Worm (Caenorhabditis elegans) whole organism, mixed stage, embryonic: Measurements from ENCODE around the gene vha-7.
A peak's percentile ranks its signal among the peaks of the same experiment; 100 is the strongest.

Experiments used
- ceh-39 ChIP-seq: fragments of 150-350 bp; optimal IDR thresholded peaks from 2 replicates; lab custom pipeline; 2014; ENCODE audit warnings: missing biosample characterization, missing genetic modification characterization
- ceh-83 ChIP-seq: fragments of 200-800 bp; sonication (Bioruptor generic); optimal IDR thresholded peaks from 2 replicates; lab custom pipeline; 2018; ENCODE audit warnings: mild to moderate bottlenecking, missing genetic modification characterization, missing compliant biosample characterization
- elt-1 ChIP-seq: sonication (generic microtip); optimal IDR thresholded peaks from 2 replicates; lab custom pipeline; 2017; ENCODE audit warnings: missing genetic modification characterization, mild to moderate bottlenecking, missing compliant biosample characterization, antibody characterized with exemption, moderate library complexity, borderline replicate concordance; ENCODE audit not compliant: insufficient read depth
- ham-2 ChIP-seq: fragments of 200-800 bp; sonication (Bioruptor generic); optimal IDR thresholded peaks from 2 replicates; lab custom pipeline; 2018; ENCODE audit warnings: mild to moderate bottlenecking, missing genetic modification characterization, missing compliant biosample characterization
- hlh-1 ChIP-seq: fragments of 150-350 bp; optimal IDR thresholded peaks from 2 replicates; lab custom pipeline; 2014; ENCODE audit warnings: missing biosample characterization, missing genetic modification reagents, missing genetic modification characterization
- lin-13 ChIP-seq: fragments of 150-350 bp; optimal IDR thresholded peaks from 2 replicates; lab custom pipeline; 2014; ENCODE audit warnings: missing biosample characterization, missing genetic modification characterization
- lsy-2 ChIP-seq: fragments of 150-350 bp; optimal IDR thresholded peaks from 2 replicates; lab custom pipeline; 2014; ENCODE audit warnings: missing biosample characterization, missing genetic modification characterization
- mls-2 ChIP-seq: sonication (generic microtip); optimal IDR thresholded peaks from 2 replicates; lab custom pipeline; 2016; ENCODE audit warnings: mild to moderate bottlenecking, missing genetic modification characterization, moderate library complexity, missing compliant biosample characterization
- nhr-12 ChIP-seq: fragments of 150-350 bp; optimal IDR thresholded peaks from 2 replicates; lab custom pipeline; 2014; ENCODE audit warnings: missing biosample characterization, missing genetic modification characterization
- nhr-76 ChIP-seq: sonication (generic microtip); optimal IDR thresholded peaks from 2 replicates; lab custom pipeline; 2017; ENCODE audit warnings: missing biosample characterization, missing genetic modification characterization
- sem-2 ChIP-seq: fragments of 200-800 bp; sonication (Bioruptor generic); optimal IDR thresholded peaks from 2 replicates; lab custom pipeline; 2018; ENCODE audit warnings: mild to moderate bottlenecking, missing genetic modification characterization, missing compliant biosample characterization
- snpc-4 ChIP-seq: fragments of 150-350 bp; optimal IDR thresholded peaks from 2 replicates; lab custom pipeline; 2014; ENCODE audit warnings: missing biosample characterization, missing genetic modification characterization
- tbx-8 ChIP-seq: fragments of 200-800 bp; sonication (Bioruptor generic); optimal IDR thresholded peaks from 2 replicates; lab custom pipeline; 2018; ENCODE audit warnings: mild to moderate bottlenecking, missing genetic modification characterization, moderate library complexity, missing compliant biosample characterization
- unc-120 ChIP-seq: sonication (generic microtip); optimal IDR thresholded peaks from 2 replicates; lab custom pipeline; 2017; ENCODE audit warnings: missing genetic modification characterization, missing compliant biosample characterization; ENCODE audit not compliant: poor library complexity, severe bottlenecking
- zip-8 ChIP-seq: fragments of 150-350 bp; optimal IDR thresholded peaks from 2 replicates; lab custom pipeline; 2014; ENCODE audit warnings: missing biosample characterization, missing genetic modification characterization

Gene vha-7

ce11 chrIV:12689292-12689691, 49.0 kb downstream of the vha-7 start:
- peak; percentile 100 for TF ChIP-seq zip-8 (tag; lab: Kevin White, UChicago)
- no peak for TF ChIP-seq elt-1 (tag; lab: Kevin White, UChicago)

- TF ChIP-seq nhr-12 (tag; lab: Kevin White, UChicago) = no peak
- TF ChIP-seq elt-1 (tag; lab: Kevin White, UChicago) = peak; percentile 29
- no peak for TF ChIP-seq mls-2 (tag; lab: Kevin White, UChicago)
Measured at ce11 chrIV:12689709-12690142, 49.5 kb downstream of the vha-7 start.

- TF ChIP-seq ceh-39 = no peak
- TF ChIP-seq tbx-8 (GFP tag; lab: Kevin White, UChicago) = no peak
- TF ChIP-seq ham-2 (GFP tag; lab: Kevin White, UChicago) = no peak
- TF ChIP-seq lin-13 (tag; lab: Kevin White, UChicago) = no peak
- no peak for TF ChIP-seq ceh-83 (GFP tag; lab: Kevin White, UChicago)
- no peak for TF ChIP-seq elt-1 (tag; lab: Kevin White, UChicago)
- no peak for TF ChIP-seq unc-120 (tag; lab: Kevin White, UChicago)
- TF ChIP-seq lsy-2 (tag; lab: Kevin White, UChicago) = no peak
- TF ChIP-seq snpc-4 (tag; lab: Kevin White, UChicago) = no peak
- TF ChIP-seq nhr-12 (tag; lab: Kevin White, UChicago) = no peak
- no peak for TF ChIP-seq hlh-1 (tag; lab: Kevin White, UChicago)
Measured at ce11 chrIV:12698880-12699279, 58.6 kb downstream of the vha-7 start.

ce11 chrIV:12700204-12700603, 59.9 kb downstream of the vha-7 start:
- TF ChIP-seq nhr-76 (tag; lab: Kevin White, UChicago) = no peak
- TF ChIP-seq sem-2 (GFP tag; lab: Kevin White, UChicago) = no peak
- TF ChIP-seq mls-2 (tag; lab: Kevin White, UChicago) = no peak
